Fruit fly (Drosophila melanogaster): ENCODE data around the gene CG14453.
"Not testable (repeated sequence)": the region's sequence is repeated elsewhere in the genome, so short reads cannot be mapped to it uniquely, and the experiment has no call there.

The CG14453 gene

DNA sequence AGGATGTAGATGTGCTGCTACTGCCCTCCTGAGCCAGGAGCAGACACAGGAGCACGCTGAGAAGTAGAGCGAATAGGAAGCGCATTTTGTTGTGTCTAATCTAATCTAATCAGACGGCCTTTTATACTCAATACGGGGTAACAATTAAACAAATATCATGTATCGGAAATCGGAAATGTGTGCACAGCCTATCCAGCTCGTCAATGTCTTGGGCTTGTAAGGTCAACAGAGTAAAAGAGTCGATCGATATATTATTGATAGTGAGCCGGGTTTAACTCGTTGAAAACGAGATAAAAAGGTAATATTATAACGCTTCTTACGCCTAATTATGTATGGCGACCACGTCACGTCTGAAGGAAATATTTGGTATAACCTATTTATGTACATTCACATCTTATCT lies 1.5 kb upstream of the CG14453 start, which contains the start of gene CG14454:
CG14454 (minus strand) TSS at position 101 of the 400 bp plus-strand sequence.
- TF ChIP-seq bab2 (GFP tag; optimal IDR thresholded peaks at IDR 0.05); sd (tag; optimal IDR thresholded peaks at IDR 0.05); fd3F (GFP tag; optimal IDR thresholded peaks at IDR 0.05): not testable (repeated sequence)

DNA sequence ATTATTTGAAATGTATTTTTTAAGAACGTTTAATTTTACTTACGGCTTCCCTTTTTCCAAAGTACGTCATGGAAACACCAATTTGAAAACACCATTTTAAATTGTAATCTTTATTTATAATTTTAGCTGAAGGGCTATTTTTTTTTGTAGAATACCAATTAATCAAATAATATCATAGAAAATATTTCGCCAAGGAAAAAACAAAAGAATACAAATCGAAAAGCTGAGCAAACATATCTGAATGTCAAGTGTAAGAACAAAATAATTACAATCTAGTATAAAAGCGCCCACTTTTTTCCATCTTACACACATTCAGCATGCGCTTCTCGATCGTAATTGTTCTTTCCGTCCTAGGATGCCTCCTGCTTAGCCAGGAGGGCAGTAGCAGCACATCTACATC lies 1.8 kb downstream of the CG14453 start, which contains the start of gene CG14452:
CG14452 (plus strand) TSS at position 301 of the 400 bp plus-strand sequence.
- TF ChIP-seq grau (tag; optimal IDR thresholded peaks at IDR 0.05): no peak
- TF ChIP-seq nerfin-1 (tag; optimal IDR thresholded peaks at IDR 0.05): no peak

DNA sequence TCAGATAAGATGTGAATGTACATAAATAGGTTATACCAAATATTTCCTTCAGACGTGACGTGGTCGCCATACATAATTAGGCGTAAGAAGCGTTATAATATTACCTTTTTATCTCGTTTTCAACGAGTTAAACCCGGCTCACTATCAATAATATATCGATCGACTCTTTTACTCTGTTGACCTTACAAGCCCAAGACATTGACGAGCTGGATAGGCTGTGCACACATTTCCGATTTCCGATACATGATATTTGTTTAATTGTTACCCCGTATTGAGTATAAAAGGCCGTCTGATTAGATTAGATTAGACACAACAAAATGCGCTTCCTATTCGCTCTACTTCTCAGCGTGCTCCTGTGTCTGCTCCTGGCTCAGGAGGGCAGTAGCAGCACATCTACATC lies 3.0 kb downstream of the CG14453 start, which contains the start of gene CG32453:
CG32453 (plus strand) TSS at position 301 of the 400 bp plus-strand sequence.
- not testable (repeated sequence) for TF ChIP-seq Hmr, gro, CG18599 (GFP tag; optimal IDR thresholded peaks at IDR 0.05)

DNA sequence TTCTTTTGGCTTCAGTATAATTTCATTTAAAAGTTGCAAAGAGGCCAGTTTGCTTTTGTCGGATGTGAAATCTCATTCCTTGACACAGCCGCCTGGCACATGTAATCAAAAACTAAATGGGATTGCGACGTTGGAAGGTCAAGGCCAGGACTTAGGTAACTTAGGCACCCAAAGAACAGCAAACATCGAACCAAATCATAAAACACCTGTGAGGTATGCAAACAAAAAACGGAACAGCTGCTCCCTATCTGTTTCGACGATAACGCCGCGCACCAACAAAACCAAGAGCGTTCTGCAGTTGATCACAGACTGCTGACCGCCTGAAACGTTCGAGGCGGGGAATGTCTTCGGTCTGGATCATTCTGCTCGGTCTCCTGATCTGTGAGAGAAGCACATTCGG lies 5.2 kb downstream of the CG14453 start, which contains the start of gene CG45116:
CG45116 (plus strand) TSS at position 301 of the 400 bp plus-strand sequence.
- TF ChIP-seq twi (tag; optimal IDR thresholded peaks at IDR 0.05): peak; percentile 58
- 0 out of 3 replicates have a peak, but pooled peaks have one; percentile 34 for TF ChIP-seq CG2199 (GFP tag; IDR thresholded peaks at IDR 0.05)
- no peak for TF ChIP-seq CG7786 (GFP tag; optimal IDR thresholded peaks at IDR 0.05)
- TF ChIP-seq CG6813 (GFP tag; optimal IDR thresholded peaks at IDR 0.05): no peak
- no peak for TF ChIP-seq HLH3B (GFP tag; IDR thresholded peaks at IDR 0.05)
- TF ChIP-seq tll (GFP tag; optimal IDR thresholded peaks at IDR 0.05): peak in 1 of 2 experiments; percentile 18
- peak; percentile 37 for TF ChIP-seq ac (GFP tag; optimal IDR thresholded peaks at IDR 0.05)

DNA sequence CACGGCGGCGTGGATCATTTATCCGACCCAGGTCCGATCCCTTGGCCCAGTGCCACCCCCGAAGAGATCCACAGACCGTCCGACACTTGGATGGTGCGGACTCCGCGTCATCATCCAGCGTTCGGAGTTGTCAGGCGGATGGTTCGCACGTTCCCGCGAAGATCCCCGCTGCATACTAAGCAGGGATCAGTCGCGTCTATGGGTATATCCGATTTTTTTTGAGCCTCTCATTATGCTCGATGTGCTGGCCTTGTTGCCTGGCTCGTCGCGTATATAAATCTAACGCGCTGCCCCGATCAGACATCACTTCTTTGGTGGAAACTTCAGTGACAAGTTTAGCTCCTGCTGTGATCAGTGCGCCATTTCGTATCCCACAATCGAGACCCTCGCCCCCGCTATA lies 18.0 kb downstream of the CG14453 start, which contains the start of gene CG11370:
CG11370 (plus strand) TSS at position 301 of the 400 bp plus-strand sequence.
- TF ChIP-seq CG1832 (GFP tag; optimal IDR thresholded peaks at IDR 0.05) (no peak), CG11456 (GFP tag; IDR thresholded peaks at IDR 0.05) (0 out of 3 replicates have a peak, but pooled peaks have one; percentile 22)

DNA sequence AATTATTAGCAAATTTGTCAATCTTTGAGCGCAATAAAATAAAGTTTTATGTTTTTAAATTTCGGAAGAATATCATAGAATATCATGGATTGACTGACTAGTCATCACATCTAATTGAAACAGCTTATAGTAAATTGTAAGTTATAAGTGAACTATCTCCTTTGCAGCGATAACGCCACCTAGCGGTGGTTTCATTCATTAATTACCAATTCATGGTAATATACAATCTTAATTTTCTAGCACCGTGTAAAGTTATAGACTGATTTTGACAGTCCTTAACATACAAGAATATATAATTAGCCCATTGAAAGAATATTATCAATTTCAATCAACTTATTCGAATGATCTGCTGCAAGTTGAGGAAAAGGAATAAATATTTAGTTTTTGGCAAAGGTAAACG lies 19.7 kb downstream of the CG14453 start:
- TF ChIP-seq CG11504 (tag; optimal IDR thresholded peaks at IDR 0.05): no peak
- TF ChIP-seq Atf6 (GFP tag; IDR thresholded peaks at IDR 0.05): no peak
- TF ChIP-seq CTCF (GFP tag; optimal IDR thresholded peaks at IDR 0.05): peak; percentile 88
- TF ChIP-seq stwl (tag; optimal IDR thresholded peaks at IDR 0.05): peak; percentile 12
- no peak for TF ChIP-seq CG15696 (tag; optimal IDR thresholded peaks at IDR 0.05)
- TF ChIP-seq jumu (GFP tag; optimal IDR thresholded peaks at IDR 0.05): no peak
- TF ChIP-seq stc (GFP tag; IDR thresholded peaks at IDR 0.05): no peak
- no peak for TF ChIP-seq gem (tag; optimal IDR thresholded peaks at IDR 0.05)
- TF ChIP-seq Xbp1 (GFP tag; optimal IDR thresholded peaks at IDR 0.05): no peak
- TF ChIP-seq Mad (GFP tag; optimal IDR thresholded peaks at IDR 0.05): no peak
- no peak for TF ChIP-seq CG8388 (GFP tag; optimal IDR thresholded peaks at IDR 0.05)
- TF ChIP-seq bbx (GFP tag; IDR thresholded peaks at IDR 0.05; ENCODE audit: partially characterized antibody): no peak
- peak; percentile 93 for TF ChIP-seq CG15601 (tag; optimal IDR thresholded peaks at IDR 0.05)
- no peak for TF ChIP-seq Dbx (GFP tag; IDR thresholded peaks at IDR 0.05)
- TF ChIP-seq Dip2 (GFP tag; IDR thresholded peaks at IDR 0.05): peak; percentile 61
- no peak for TF ChIP-seq cg (GFP tag; optimal IDR thresholded peaks at IDR 0.05)
- no peak for TF ChIP-seq CG7963 (GFP tag; IDR thresholded peaks at IDR 0.05; ENCODE audit: partially characterized antibody)
- TF ChIP-seq exex (tag; optimal IDR thresholded peaks at IDR 0.05): no peak
- TF ChIP-seq toy (GFP tag; IDR thresholded peaks at IDR 0.05): no peak
- TF ChIP-seq CG13123 (GFP tag; optimal IDR thresholded peaks at IDR 0.05): no peak
- TF ChIP-seq CG9876 (GFP tag; optimal IDR thresholded peaks at IDR 0.05): no peak
- TF ChIP-seq corto (GFP tag; optimal IDR thresholded peaks at IDR 0.05): no peak
- TF ChIP-seq btn (GFP tag; optimal IDR thresholded peaks at IDR 0.05): no peak
- TF ChIP-seq CG2712 (tag; optimal IDR thresholded peaks at IDR 0.05): no peak
- TF ChIP-seq sqz (GFP tag; optimal IDR thresholded peaks at IDR 0.05): no peak

All from whole organism, embryonic.